Worm (Caenorhabditis elegans) whole organism, young adult: ENCODE measurements around the gene R04B3.1.

Experiments used
- B0336.3 ChIP-seq: fragments of 200-800 bp; sonication (Bioruptor generic); IDR thresholded peaks from 2 replicates; pipeline ENCODE4 v1.3.6; 2022; ENCODE audit warnings: missing genetic modification characterization, missing compliant biosample characterization
- F10E7.11 ChIP-seq: sonication (generic microtip); optimal IDR thresholded peaks from 2 replicates; lab custom pipeline; 2017; ENCODE audit warnings: mild to moderate bottlenecking, missing genetic modification characterization, moderate library complexity, missing compliant biosample characterization
- F55B11.4 ChIP-seq: sonication (generic microtip); optimal IDR thresholded peaks from 2 replicates; lab custom pipeline; 2016; ENCODE audit warnings: missing compliant biosample characterization, missing genetic modification characterization, borderline replicate concordance; ENCODE audit not compliant: insufficient read depth
- F57C9.4 ChIP-seq: sonication (generic microtip); optimal IDR thresholded peaks from 2 replicates; lab custom pipeline; 2017; ENCODE audit warnings: mild to moderate bottlenecking, missing genetic modification characterization, missing compliant biosample characterization
- K12H6.12 ChIP-seq: fragments of 200-800 bp; sonication (Bioruptor generic); optimal IDR thresholded peaks from 2 replicates; lab custom pipeline; 2018; ENCODE audit warnings: mild to moderate bottlenecking, missing genetic modification characterization, missing compliant biosample characterization
- T26A5.8 ChIP-seq: sonication (generic microtip); optimal IDR thresholded peaks from 2 replicates; lab custom pipeline; 2016; ENCODE audit warnings: missing genetic modification characterization, missing compliant biosample characterization
- Y53F4B.3 ChIP-seq: fragments of 200-800 bp; sonication (Bioruptor generic); IDR thresholded peaks from 2 replicates; pipeline ENCODE4 v1.3.6; 2022; ENCODE audit warnings: missing genetic modification reagents, missing genetic modification characterization, missing compliant biosample characterization
- aptf-2 ChIP-seq: fragments of 200-800 bp; sonication (Bioruptor generic); conservative IDR thresholded peaks from 2 replicates; pipeline ENCODE4 v1.3.6; 2022; ENCODE audit warnings: missing genetic modification reagents, missing genetic modification characterization, missing compliant biosample characterization
- attf-3 ChIP-seq: fragments of 200-800 bp; sonication (Bioruptor generic); conservative IDR thresholded peaks from 2 replicates; pipeline ENCODE4 v1.3.6; 2022; ENCODE audit warnings: missing genetic modification reagents, missing genetic modification characterization, missing compliant biosample characterization
- bed-1 ChIP-seq: fragments of 200-800 bp; sonication (Bioruptor generic); IDR thresholded peaks from 2 replicates; pipeline ENCODE4 v1.3.6; 2022; ENCODE audit warnings: missing genetic modification reagents, missing genetic modification characterization, missing compliant biosample characterization
- cebp-2 ChIP-seq: fragments of 200-800 bp; sonication (Bioruptor generic); IDR thresholded peaks from 2 replicates; pipeline ENCODE4 v1.3.6; 2022; ENCODE audit warnings: missing genetic modification characterization, missing compliant biosample characterization
- ceh-40 ChIP-seq: fragments of 200-800 bp; sonication (Bioruptor generic); IDR thresholded peaks from 2 replicates; pipeline ENCODE4 v1.3.6; 2022; ENCODE audit warnings: missing genetic modification characterization, missing compliant biosample characterization
- ceh-58 ChIP-seq: fragments of 200-800 bp; sonication (Bioruptor generic); IDR thresholded peaks from 2 replicates; pipeline ENCODE4 v1.3.6; 2022; ENCODE audit warnings: missing genetic modification characterization, missing compliant biosample characterization
- die-1 ChIP-seq: sonication (generic microtip); optimal IDR thresholded peaks from 2 replicates; lab custom pipeline; 2016; ENCODE audit warnings: missing genotype, mild to moderate bottlenecking, missing genetic modification characterization, missing compliant biosample characterization
- ekl-4 ChIP-seq: fragments of 200-800 bp; sonication (Bioruptor generic); IDR thresholded peaks from 2 replicates; pipeline ENCODE4 v1.3.6; 2022; ENCODE audit warnings: missing genetic modification reagents, missing genetic modification characterization, missing compliant biosample characterization
- let-526 ChIP-seq: fragments of 200-800 bp; sonication (Bioruptor generic); IDR thresholded peaks from 2 replicates; pipeline ENCODE4 v1.3.6; 2022; ENCODE audit warnings: missing genetic modification reagents, missing genetic modification characterization, missing compliant biosample characterization
- let-607 ChIP-seq, 2 experiments: fragments of 200-800 bp in 1 of 2; sonication (Bioruptor generic) in 1 of 2; sonication (generic microtip) in 1 of 2; optimal IDR thresholded peaks; 2 replicates each; lab custom pipeline; 2016 to 2018; ENCODE audit warnings: mild to moderate bottlenecking in 2 of 2, missing compliant biosample characterization in 2 of 2, missing genetic modification characterization in 2 of 2, moderate library complexity in 2 of 2, missing genotype in 1 of 2
- lsy-27 ChIP-seq: sonication (generic microtip); optimal IDR thresholded peaks from 2 replicates; lab custom pipeline; 2017; ENCODE audit warnings: missing genetic modification characterization, mild to moderate bottlenecking, missing compliant biosample characterization, antibody characterized with exemption, missing genotype, borderline replicate concordance; ENCODE audit not compliant: insufficient read depth
- madf-3 ChIP-seq: fragments of 200-800 bp; sonication (Bioruptor generic); IDR thresholded peaks from 2 replicates; pipeline ENCODE4 v1.3.6; 2022; ENCODE audit warnings: missing genetic modification reagents, missing genetic modification characterization, missing compliant biosample characterization
- mcd-1 ChIP-seq: fragments of 200-800 bp; sonication (Bioruptor generic); IDR thresholded peaks from 2 replicates; pipeline ENCODE4 v1.3.6; 2022; ENCODE audit warnings: missing genetic modification reagents, missing genetic modification characterization, missing compliant biosample characterization
- mxl-1 ChIP-seq: sonication (generic microtip); optimal IDR thresholded peaks from 2 replicates; lab custom pipeline; 2016; ENCODE audit warnings: missing genetic modification characterization, missing compliant biosample characterization
- nfya-2 ChIP-seq: fragments of 200-800 bp; sonication (Bioruptor generic); IDR thresholded peaks from 2 replicates; pipeline ENCODE4 v1.3.6; 2022; ENCODE audit warnings: missing genetic modification reagents, missing genetic modification characterization, missing compliant biosample characterization
- nhr-179 ChIP-seq: sonication (generic microtip); optimal IDR thresholded peaks from 2 replicates; lab custom pipeline; 2016; ENCODE audit warnings: mild to moderate bottlenecking, missing genetic modification characterization, missing compliant biosample characterization
- nhr-80 ChIP-seq: sonication (generic microtip); optimal IDR thresholded peaks from 2 replicates; lab custom pipeline; 2016; ENCODE audit warnings: missing genetic modification characterization, missing compliant biosample characterization
- snpc-1.1 ChIP-seq: sonication (generic microtip); optimal IDR thresholded peaks from 2 replicates; lab custom pipeline; 2017; ENCODE audit warnings: missing genetic modification characterization, mild to moderate bottlenecking, missing compliant biosample characterization, antibody characterized with exemption, moderate library complexity, missing genotype, missing genetic modification reagents; ENCODE audit not compliant: insufficient read depth
- snpc-1.3 ChIP-seq: sonication (generic microtip); optimal IDR thresholded peaks from 2 replicates; lab custom pipeline; 2017; ENCODE audit warnings: missing genetic modification characterization, mild to moderate bottlenecking, missing compliant biosample characterization, antibody characterized with exemption, moderate library complexity, missing genotype, missing genetic modification reagents; ENCODE audit not compliant: insufficient read depth
- snpc-4 ChIP-seq, 5 experiments: fragments of 150-350 bp in 1 of 5; sonication (generic microtip) in 4 of 5; optimal IDR thresholded peaks; 2 replicates each; lab custom pipeline; 2014 to 2018; ENCODE audit warnings: missing genetic modification characterization in 5 of 5, missing biosample characterization in 3 of 5, antibody characterized with exemption in 2 of 5, mild to moderate bottlenecking in 2 of 5, missing compliant biosample characterization in 2 of 5, missing genotype in 2 of 5, moderate library complexity in 2 of 5, missing genetic modification reagents in 1 of 5
- tbp1 ChIP-seq: fragments of 200-800 bp; sonication (Bioruptor generic); optimal IDR thresholded peaks from 2 replicates; lab custom pipeline; 2018; ENCODE audit warnings: mild to moderate bottlenecking, missing genetic modification characterization, missing compliant biosample characterization
- tbx-9 ChIP-seq: sonication (generic microtip); optimal IDR thresholded peaks from 2 replicates; lab custom pipeline; 2016; ENCODE audit warnings: borderline replicate concordance, missing genetic modification characterization, inconsistent platforms, missing compliant biosample characterization
- tlf-1 ChIP-seq: fragments of 200-800 bp; sonication (Bioruptor generic); optimal IDR thresholded peaks from 2 replicates; lab custom pipeline; 2018; ENCODE audit warnings: mild to moderate bottlenecking, missing genetic modification characterization, missing compliant biosample characterization

Gene R04B3.1

ce11 chrX:2464064-2464463, 7.1 kb downstream of the R04B3.1 start:
- TF ChIP-seq bed-1 (GFP tag; lab: Robert Waterston, UW) (no peak), snpc-1.3 (no peak), Y53F4B.3 (GFP tag; lab: Robert Waterston, UW) (no peak), aptf-2 (no peak), ceh-40 (GFP tag; lab: Robert Waterston, UW) (no peak), nfya-2 (GFP tag; lab: Robert Waterston, UW) (no peak), nhr-80 (tag; lab: Kevin White, UChicago) (no peak), let-607 (tag; optimal IDR thresholded peaks at IDR 0.05; lab: Kevin White, UChicago) (no peak), ceh-58 (GFP tag; lab: Robert Waterston, UW) (no peak), lsy-27 (tag; lab: Kevin White, UChicago) (no peak), attf-3 (no peak), mcd-1 (GFP tag; lab: Robert Waterston, UW) (no peak), F10E7.11 (tag; lab: Kevin White, UChicago) (no peak), K12H6.12 (tag; lab: Kevin White, UChicago) (no peak), let-526 (GFP tag; lab: Robert Waterston, UW) (no peak), cebp-2 (GFP tag; lab: Robert Waterston, UW) (no peak), tbx-9 (no peak), tbp1 (GFP tag; lab: Kevin White, UChicago) (no peak), tlf-1 (GFP tag; lab: Kevin White, UChicago) (no peak)

- TF ChIP-seq bed-1 (GFP tag; lab: Robert Waterston, UW), result no peak
- no peak for TF ChIP-seq snpc-4 (GFP tag; optimal IDR thresholded peaks at IDR 0.05; lab: Kevin White, UChicago)
- peak in 2 of 4 experiments; percentile 52 to 76 for TF ChIP-seq snpc-4 (tag; optimal IDR thresholded peaks at IDR 0.05; lab: Kevin White, UChicago)
- TF ChIP-seq snpc-1.1, result peak; percentile 42
These were observed 9.5 kb downstream of the R04B3.1 start for ce11 chrX:2461742-2462141.

- TF ChIP-seq madf-3 (GFP tag; lab: Robert Waterston, UW), result no peak
These were observed 11.4 kb downstream of the R04B3.1 start, which contains the start of gene fox-1 for ce11 chrX:2459793-2460192. Gene fox-1, minus strand, starts transcription at chrX:2459893.

- TF ChIP-seq nfya-2 (GFP tag; lab: Robert Waterston, UW) (no peak), mxl-1 (tag; lab: Kevin White, UChicago) (no peak), ekl-4 (GFP tag; lab: Robert Waterston, UW) (no peak), die-1 (tag; lab: Kevin White, UChicago) (no peak), snpc-4 (GFP tag; optimal IDR thresholded peaks at IDR 0.05; lab: Kevin White, UChicago) (no peak), snpc-4 (tag; optimal IDR thresholded peaks at IDR 0.05; lab: Kevin White, UChicago) (no peak), attf-3 (no peak), F57C9.4 (no peak), F55B11.4 (tag; lab: Kevin White, UChicago) (no peak), B0336.3 (GFP tag; lab: Robert Waterston, UW) (no peak), T26A5.8 (no peak), nhr-179 (no peak)
These were observed 13.7 kb downstream of the R04B3.1 start for ce11 chrX:2457461-2457860.

- no peak for TF ChIP-seq bed-1 (GFP tag; lab: Robert Waterston, UW)
- TF ChIP-seq K12H6.12 (tag; lab: Kevin White, UChicago), result peak; percentile 0
These were observed 15.1 kb downstream of the R04B3.1 start for ce11 chrX:2456141-2456540.
